Fruit fly (Drosophila melanogaster) whole organism, wandering third instar larva: ENCODE measurements around the gene Cpr67Fb.
A peak's percentile ranks its signal among the peaks of the same experiment; 100 is the strongest.

Experiments
- Abd-B ChIP-seq: fragments of >200 bp; optimal IDR thresholded peaks from 2 replicates; lab custom pipeline; 2017; ENCODE audit warnings: missing biosample characterization, missing genetic modification characterization
- CG32264 ChIP-seq: fragments of 200-800 bp; sonication (Bioruptor generic); optimal IDR thresholded peaks from 2 replicates; lab custom pipeline; 2016; ENCODE audit warnings: missing biosample characterization, missing genetic modification characterization
- CG9705 ChIP-seq: fragments of 200-800 bp; sonication (Bioruptor generic); optimal IDR thresholded peaks from 2 replicates; lab custom pipeline; 2018; ENCODE audit warnings: missing biosample characterization, mild to moderate bottlenecking, missing genetic modification characterization
- CrebA ChIP-seq: fragments of 200-800 bp; sonication (Bioruptor generic); optimal IDR thresholded peaks from 2 replicates; lab custom pipeline; 2016; ENCODE audit warnings: missing biosample characterization, mild to moderate bottlenecking, missing genetic modification characterization, borderline replicate concordance
- Dfd ChIP-seq: fragments of >200 bp; optimal IDR thresholded peaks from 2 replicates; lab custom pipeline; 2017; ENCODE audit warnings: missing biosample characterization, missing genetic modification characterization
- Dif ChIP-seq: fragments of 200-275, 200-300 bp; sonication (Bioruptor generic); optimal IDR thresholded peaks from 2 replicates; lab custom pipeline; 2018; ENCODE audit warnings: missing biosample characterization, missing genetic modification characterization; ENCODE audit not compliant: partially characterized antibody
- GATAd ChIP-seq: sonication (Bioruptor generic); optimal IDR thresholded peaks from 2 replicates; lab custom pipeline; 2016; ENCODE audit warnings: missing biosample characterization, missing genetic modification characterization
- HLH106 ChIP-seq: fragments of 200-800 bp; optimal IDR thresholded peaks from 3 replicates; lab custom pipeline; 2019; ENCODE audit warnings: missing biosample characterization, mild to moderate bottlenecking, missing genetic modification characterization, moderate library complexity
- Hnf4 ChIP-seq: fragments of 200-800 bp; sonication (Bioruptor generic); optimal IDR thresholded peaks from 2 replicates; lab custom pipeline; 2016; ENCODE audit warnings: missing biosample characterization, mild to moderate bottlenecking, missing genetic modification characterization
- Hr78 ChIP-seq: fragments of >200 bp; optimal IDR thresholded peaks from 2 replicates; lab custom pipeline; 2017; ENCODE audit warnings: missing biosample characterization, missing genetic modification characterization
- Hr83 ChIP-seq: fragments of 200-300 bp; sonication (Bioruptor generic); optimal IDR thresholded peaks from 2 replicates; lab custom pipeline; 2016; ENCODE audit warnings: missing biosample characterization, mild to moderate bottlenecking, missing genetic modification characterization, moderate library complexity; ENCODE audit not compliant: poor library complexity, severe bottlenecking
- Jra ChIP-seq: sonication (Bioruptor generic); optimal IDR thresholded peaks from 2 replicates; lab custom pipeline; 2016; ENCODE audit warnings: missing biosample characterization, missing genetic modification characterization
- Mio ChIP-seq: sonication (Bioruptor generic); optimal IDR thresholded peaks from 2 replicates; lab custom pipeline; 2016; ENCODE audit warnings: missing biosample characterization, missing genetic modification characterization
- Myc ChIP-seq: fragments of >200 bp; optimal IDR thresholded peaks from 2 replicates; lab custom pipeline; 2017
- N ChIP-seq: fragments of >200 bp; optimal IDR thresholded peaks from 2 replicates; lab custom pipeline; 2018; ENCODE audit warnings: missing biosample characterization, missing external identifiers, missing genetic modification characterization
- OdsH ChIP-seq: fragments of 200-800 bp; sonication (Bioruptor generic); optimal IDR thresholded peaks from 2 replicates; lab custom pipeline; 2016; ENCODE audit warnings: missing biosample characterization, mild to moderate bottlenecking, missing genetic modification characterization
- Rel ChIP-seq, 2 experiments: fragments of 200-800 bp; sonication (Bioruptor generic) in 1 of 2; optimal IDR thresholded peaks; 2 replicates in 1 of 2; 3 replicates in 1 of 2; lab custom pipeline; 2016 to 2019; ENCODE audit warnings: mild to moderate bottlenecking in 2 of 2, missing biosample characterization in 2 of 2, missing genetic modification characterization in 2 of 2, moderate library complexity in 1 of 2
- Sp1 ChIP-seq: fragments of 200-800 bp; sonication (Bioruptor generic); optimal IDR thresholded peaks from 3 replicates; lab custom pipeline; 2019; ENCODE audit warnings: missing biosample characterization, mild to moderate bottlenecking, missing genetic modification characterization, moderate library complexity
- Vsx2 ChIP-seq: fragments of 200-300, 225-300 bp; sonication (Bioruptor generic); optimal IDR thresholded peaks from 2 replicates; lab custom pipeline; 2018; ENCODE audit warnings: missing biosample characterization, missing genetic modification characterization; ENCODE audit not compliant: partially characterized antibody
- br ChIP-seq: fragments of 200-800 bp; sonication (Bioruptor generic); optimal IDR thresholded peaks from 2 replicates; lab custom pipeline; 2016; ENCODE audit warnings: missing biosample characterization, missing genetic modification characterization
- brk ChIP-seq: fragments of 200-800 bp; sonication (Bioruptor generic); optimal IDR thresholded peaks from 2 replicates; lab custom pipeline; 2016; ENCODE audit warnings: missing biosample characterization, mild to moderate bottlenecking, missing genetic modification characterization
- dl ChIP-seq, 2 experiments: fragments of 175-275, 200-275 bp in 1 of 2; fragments of 200-275 bp in 1 of 2; sonication (Bioruptor generic); optimal IDR thresholded peaks; lab custom pipeline; 2018; ENCODE audit warnings: mild to moderate bottlenecking in 2 of 2, missing biosample characterization in 2 of 2, missing genetic modification characterization in 2 of 2, moderate library complexity in 2 of 2; ENCODE audit not compliant: partially characterized antibody in 2 of 2, insufficient read depth in 1 of 2
- dmrt93B ChIP-seq: fragments of 200-800 bp; sonication (Bioruptor generic); optimal IDR thresholded peaks from 2 replicates; lab custom pipeline; 2018; ENCODE audit warnings: missing biosample characterization, mild to moderate bottlenecking, missing genetic modification characterization
- dsf ChIP-seq: sonication (Bioruptor generic); optimal IDR thresholded peaks from 2 replicates; lab custom pipeline; 2016; ENCODE audit warnings: missing biosample characterization, missing genetic modification characterization, borderline replicate concordance
- ey ChIP-seq: fragments of 200-800 bp; sonication (Bioruptor generic); optimal IDR thresholded peaks from 2 replicates; lab custom pipeline; 2016; ENCODE audit warnings: missing biosample characterization, missing genetic modification characterization
- foxo ChIP-seq, 2 experiments: fragments of 200-800 bp; sonication (Bioruptor generic); optimal IDR thresholded peaks; 2 replicates in 1 of 2; 3 replicates in 1 of 2; lab custom pipeline; 2016 to 2017; ENCODE audit warnings: missing biosample characterization in 2 of 2, missing genetic modification characterization in 2 of 2
- fru ChIP-seq: fragments of 200-800 bp; sonication (Bioruptor generic); optimal IDR thresholded peaks from 3 replicates; lab custom pipeline; 2016; ENCODE audit warnings: missing biosample characterization, mild to moderate bottlenecking, missing genetic modification characterization
- h ChIP-seq: fragments of 200-800 bp; sonication (Bioruptor generic); optimal IDR thresholded peaks from 3 replicates; lab custom pipeline; 2016; ENCODE audit warnings: missing biosample characterization, mild to moderate bottlenecking, missing genetic modification characterization
- jim ChIP-seq: fragments of 175-275, 200-325 bp; sonication (Bioruptor generic); optimal IDR thresholded peaks from 2 replicates; lab custom pipeline; 2016; ENCODE audit warnings: missing biosample characterization, mild to moderate bottlenecking, missing genetic modification characterization
- lola ChIP-seq: fragments of >200 bp; optimal IDR thresholded peaks from 2 replicates; lab custom pipeline; 2017; ENCODE audit warnings: missing biosample characterization, missing genetic modification characterization
- pan ChIP-seq: fragments of >200 bp; optimal IDR thresholded peaks from 2 replicates; lab custom pipeline; 2017
- psq ChIP-seq: fragments of 200-800 bp; sonication (Bioruptor generic); optimal IDR thresholded peaks from 3 replicates; lab custom pipeline; 2017; ENCODE audit warnings: missing biosample characterization, mild to moderate bottlenecking, missing genetic modification characterization, moderate library complexity
- rgr ChIP-seq: fragments of 200-800 bp; sonication (Bioruptor generic); optimal IDR thresholded peaks from 3 replicates; lab custom pipeline; 2016; ENCODE audit warnings: missing biosample characterization, mild to moderate bottlenecking, missing genetic modification characterization
- sage ChIP-seq: fragments of 200-800 bp; sonication (Bioruptor generic); optimal IDR thresholded peaks from 2 replicates; lab custom pipeline; 2016; ENCODE audit warnings: missing biosample characterization, mild to moderate bottlenecking, missing genetic modification characterization
- sv ChIP-seq: fragments of 200-800 bp; sonication (Bioruptor generic); optimal IDR thresholded peaks from 3 replicates; lab custom pipeline; 2016; ENCODE audit warnings: missing biosample characterization, missing genetic modification characterization
- tai ChIP-seq: sonication (Bioruptor generic); optimal IDR thresholded peaks from 2 replicates; lab custom pipeline; 2016; ENCODE audit warnings: missing biosample characterization, missing genetic modification characterization
- usp ChIP-seq: fragments of >200 bp; optimal IDR thresholded peaks from 2 replicates; lab custom pipeline; 2017; ENCODE audit warnings: missing biosample characterization, missing genetic modification characterization
- woc ChIP-seq: sonication (Bioruptor generic); optimal IDR thresholded peaks from 2 replicates; lab custom pipeline; 2016; ENCODE audit warnings: missing biosample characterization, mild to moderate bottlenecking, missing genetic modification characterization

The Cpr67Fb gene

dm6 chr3L:10897534-10898255, 3.7 kb downstream of the Cpr67Fb start:
- peak; percentile 3 for TF ChIP-seq woc (GFP tag; lab: Kevin White, UChicago)
- TF ChIP-seq Jra (GFP tag; lab: Kevin White, UChicago) = no peak
- TF ChIP-seq h = peak; percentile 27
- TF ChIP-seq sage = no peak
- TF ChIP-seq dl (GFP tag; optimal IDR thresholded peaks at IDR 0.05; lab: Kevin White, UChicago; ENCODE audit: insufficient read depth in 1 of 2, partially characterized antibody in 2 of 2) = peak in 1 of 2 experiments; percentile 41
- TF ChIP-seq fru (GFP tag; lab: Kevin White, UChicago) = peak; percentile 13
- TF ChIP-seq Rel (GFP tag; optimal IDR thresholded peaks at IDR 0.05; lab: Kevin White, UChicago) = no peak
- TF ChIP-seq Rel (tag; optimal IDR thresholded peaks at IDR 0.05; lab: Kevin White, UChicago) = peak; percentile 53
- TF ChIP-seq rgr (GFP tag; lab: Kevin White, UChicago) = peak; percentile 16
- TF ChIP-seq br (GFP tag; lab: Kevin White, UChicago) = peak; percentile 11
- TF ChIP-seq Hnf4 = peak; percentile 26
- TF ChIP-seq Dif (GFP tag; lab: Kevin White, UChicago) = peak; percentile 44
- peak; percentile 42 for TF ChIP-seq N
- TF ChIP-seq psq (GFP tag; lab: Kevin White, UChicago) = peak; percentile 89
- TF ChIP-seq CG32264 = no peak

- TF ChIP-seq psq (GFP tag; lab: Kevin White, UChicago) = peak; percentile 77
- no peak for TF ChIP-seq foxo (GFP tag; optimal IDR thresholded peaks at IDR 0.05; lab: Kevin White, UChicago)
- peak; percentile 42 for TF ChIP-seq N
- TF ChIP-seq fru (GFP tag; lab: Kevin White, UChicago) = no peak
- TF ChIP-seq Rel (GFP tag; optimal IDR thresholded peaks at IDR 0.05; lab: Kevin White, UChicago) = no peak
- peak; percentile 32 for TF ChIP-seq Rel (tag; optimal IDR thresholded peaks at IDR 0.05; lab: Kevin White, UChicago)
- TF ChIP-seq h = peak; percentile 16
- TF ChIP-seq, all 38 proteins: peak for 4
Observed at dm6 chr3L:10898256-10898735, 4.3 kb downstream of the Cpr67Fb start.

dm6 chr3L:10899087-10899511, 5.1 kb downstream of the Cpr67Fb start, which contains the start of gene Aps:
TSS of gene Aps (minus strand) at chr3L:10899123.
- TF ChIP-seq rgr (GFP tag; lab: Kevin White, UChicago) (peak; percentile 38), GATAd (no peak), HLH106 (tag; lab: Kevin White, UChicago) (peak; percentile 43), fru (GFP tag; lab: Kevin White, UChicago) (peak; percentile 48), CG32264 (no peak), Hnf4 (peak; percentile 67), Myc (lab: Kevin White, UChicago) (peak; percentile 89), sage (no peak), CG9705 (GFP tag; lab: Kevin White, UChicago) (peak; percentile 15), Vsx2 (GFP tag; lab: Kevin White, UChicago) (peak; percentile 78), dsf (no peak), dmrt93B (GFP tag; lab: Kevin White, UChicago) (no peak), ey (GFP tag; lab: Kevin White, UChicago) (peak; percentile 35), N (no peak), Dfd (GFP tag; lab: Kevin White, UChicago) (no peak), br (GFP tag; lab: Kevin White, UChicago) (peak; percentile 48), OdsH (GFP tag; lab: Kevin White, UChicago) (peak; percentile 23), Mio (GFP tag; lab: Kevin White, UChicago) (no peak), Dif (GFP tag; lab: Kevin White, UChicago) (no peak), Jra (GFP tag; lab: Kevin White, UChicago) (no peak), pan (lab: Kevin White, UChicago) (no peak), h (peak; percentile 63), Hr78 (GFP tag; lab: Kevin White, UChicago) (no peak), brk (GFP tag; lab: Kevin White, UChicago) (peak; percentile 46), Sp1 (no peak), Abd-B (GFP tag; lab: Kevin White, UChicago) (no peak), lola (no peak), usp (no peak), CrebA (GFP tag; lab: Kevin White, UChicago) (no peak), Rel (GFP tag; optimal IDR thresholded peaks at IDR 0.05; lab: Kevin White, UChicago) (no peak), Rel (tag; optimal IDR thresholded peaks at IDR 0.05; lab: Kevin White, UChicago) (no peak), foxo (GFP tag; optimal IDR thresholded peaks at IDR 0.05; lab: Kevin White, UChicago) (peak in 1 of 2 experiments; percentile 63), woc (GFP tag; lab: Kevin White, UChicago) (no peak), psq (GFP tag; lab: Kevin White, UChicago) (peak; percentile 80), tai (GFP tag; lab: Kevin White, UChicago) (peak; percentile 78), Hr83 (peak; percentile 47), sv (GFP tag; lab: Kevin White, UChicago) (peak; percentile 15), dl (GFP tag; optimal IDR thresholded peaks at IDR 0.05; lab: Kevin White, UChicago; ENCODE audit: insufficient read depth in 1 of 2, partially characterized antibody in 2 of 2) (no peak), jim (no peak)
- TF ChIP-seq, all 38 proteins: peak for 17
